Worm (Caenorhabditis elegans) whole organism, early embryonic: ENCODE results near the gene ctf-18.

Source experiments
- B0310.2 ChIP-seq: sonication (generic microtip); optimal IDR thresholded peaks from 2 replicates; lab custom pipeline; 2016; ENCODE audit warnings: mild to moderate bottlenecking, missing genetic modification characterization, missing compliant biosample characterization
- F13C5.2 ChIP-seq: sonication (generic microtip); optimal IDR thresholded peaks from 2 replicates; lab custom pipeline; 2017; ENCODE audit warnings: mild to moderate bottlenecking, missing genetic modification characterization, inconsistent platforms, missing compliant biosample characterization
- aly-1 ChIP-seq: sonication (generic microtip); optimal IDR thresholded peaks from 2 replicates; lab custom pipeline; 2016; ENCODE audit warnings: missing genetic modification characterization, missing compliant biosample characterization
- ama-1 ChIP-seq: fragments of 150-350 bp; optimal IDR thresholded peaks from 2 replicates; lab custom pipeline; 2014
- ceh-13 ChIP-seq: fragments of 200-800 bp; sonication (Bioruptor generic); optimal IDR thresholded peaks from 2 replicates; lab custom pipeline; 2018; ENCODE audit warnings: mild to moderate bottlenecking, missing genetic modification characterization, missing compliant biosample characterization
- ceh-36 ChIP-seq: sonication (generic microtip); optimal IDR thresholded peaks from 2 replicates; lab custom pipeline; 2016; ENCODE audit warnings: missing genetic modification characterization, inconsistent platforms, missing compliant biosample characterization
- ets-7 ChIP-seq: sonication (generic microtip); optimal IDR thresholded peaks from 2 replicates; lab custom pipeline; 2016; ENCODE audit warnings: missing genotype, missing genetic modification characterization, missing compliant biosample characterization
- flt-1 ChIP-seq: fragments of 200-800 bp; sonication (Bioruptor generic); IDR thresholded peaks from 2 replicates; pipeline ENCODE4 v1.3.6; 2022; ENCODE audit warnings: missing genetic modification characterization, missing compliant biosample characterization
- hmbx-1 ChIP-seq: sonication (generic microtip); optimal IDR thresholded peaks from 2 replicates; lab custom pipeline; 2016; ENCODE audit warnings: mild to moderate bottlenecking, missing genetic modification characterization, missing compliant biosample characterization
- hmg-4 ChIP-seq: fragments of 200-800 bp; sonication (Bioruptor generic); optimal IDR thresholded peaks from 2 replicates; lab custom pipeline; 2018; ENCODE audit warnings: mild to moderate bottlenecking, missing genetic modification characterization, missing compliant biosample characterization
- hnd-1 ChIP-seq: sonication (generic microtip); optimal IDR thresholded peaks from 2 replicates; lab custom pipeline; 2016; ENCODE audit warnings: missing genetic modification characterization, missing compliant biosample characterization
- pes-1 ChIP-seq: fragments of 200-800 bp; sonication (Bioruptor generic); IDR thresholded peaks from 2 replicates; pipeline ENCODE4 v1.3.6; 2022; ENCODE audit warnings: missing genetic modification reagents, missing genetic modification characterization, missing compliant biosample characterization
- scrt-1 ChIP-seq: fragments of 200-800 bp; sonication (Bioruptor generic); IDR thresholded peaks from 2 replicates; pipeline ENCODE4 v1.3.6; 2022; ENCODE audit warnings: missing genetic modification characterization, missing compliant biosample characterization
- sea-1 ChIP-seq: fragments of 200-800 bp; sonication (Bioruptor generic); conservative IDR thresholded peaks from 2 replicates; pipeline ENCODE4 v1.3.6; 2022; ENCODE audit warnings: missing genetic modification characterization, missing compliant biosample characterization
- tbx-11 ChIP-seq: fragments of 200-800 bp; sonication (Bioruptor generic); IDR thresholded peaks from 2 replicates; pipeline ENCODE4 v1.3.6; 2022; ENCODE audit warnings: missing genetic modification characterization, missing compliant biosample characterization
- tbx-37 ChIP-seq: fragments of 200-800 bp; sonication (Bioruptor generic); conservative IDR thresholded peaks from 2 replicates; pipeline ENCODE4 v1.3.6; 2022; ENCODE audit warnings: missing genetic modification reagents, missing genetic modification characterization, missing compliant biosample characterization
- tra-4 ChIP-seq: sonication (generic microtip); optimal IDR thresholded peaks from 2 replicates; lab custom pipeline; 2017; ENCODE audit warnings: missing genetic modification characterization, missing compliant biosample characterization

ctf-18 gene

ce11 chrIV:10157034-10157433 is 30.6 kb upstream of the ctf-18 start:
- TF ChIP-seq B0310.2 (tag; lab: Kevin White, UChicago): no peak
- no peak for TF ChIP-seq scrt-1 (GFP tag; lab: Robert Waterston, UW)
- no peak for TF ChIP-seq aly-1 (tag; lab: Kevin White, UChicago)
- TF ChIP-seq pes-1: no peak

ce11 chrIV:10155475-10155874 is 29.0 kb upstream of the ctf-18 start, which contains the start of gene ttr-54:
Gene ttr-54, plus strand, starts transcription at chrIV:10155775.
- no peak for TF ChIP-seq sea-1
- no peak for TF ChIP-seq tra-4 (tag; lab: Kevin White, UChicago)
- no peak for TF ChIP-seq hmbx-1
- no peak for TF ChIP-seq F13C5.2 (tag; lab: Kevin White, UChicago)
- no peak for TF ChIP-seq tbx-37 (GFP tag; lab: Robert Waterston, UW)
- TF ChIP-seq scrt-1 (GFP tag; lab: Robert Waterston, UW): no peak
- no peak for TF ChIP-seq flt-1
- TF ChIP-seq hnd-1 (tag; lab: Kevin White, UChicago): no peak
- TF ChIP-seq B0310.2 (tag; lab: Kevin White, UChicago): no peak
- TF ChIP-seq tbx-11: no peak

- no peak for TF ChIP-seq aly-1 (tag; lab: Kevin White, UChicago)
- no peak for TF ChIP-seq tbx-11
- no peak for TF ChIP-seq pes-1
- no peak for TF ChIP-seq sea-1
- TF ChIP-seq B0310.2 (tag; lab: Kevin White, UChicago): no peak
- TF ChIP-seq F13C5.2 (tag; lab: Kevin White, UChicago): no peak
- TF ChIP-seq tbx-37 (GFP tag; lab: Robert Waterston, UW): no peak
- TF ChIP-seq ama-1 (lab: Kevin White, UChicago): no peak
- no peak for TF ChIP-seq ceh-13 (GFP tag; lab: Kevin White, UChicago)
- no peak for TF ChIP-seq hmbx-1
- TF ChIP-seq hmg-4 (GFP tag; lab: Kevin White, UChicago): no peak
- no peak for TF ChIP-seq scrt-1 (GFP tag; lab: Robert Waterston, UW)
- TF ChIP-seq flt-1: no peak
These were observed 27.0 kb upstream of the ctf-18 start for ce11 chrIV:10153479-10153878.

ce11 chrIV:10151439-10151997 is 25.1 kb upstream of the ctf-18 start, which contains the start of gene copg-1:
Gene copg-1, plus strand, starts transcription at chrIV:10151947.
- TF ChIP-seq hmbx-1 (no peak), sea-1 (no peak), B0310.2 (tag; lab: Kevin White, UChicago) (no peak), F13C5.2 (tag; lab: Kevin White, UChicago) (no peak), ceh-13 (GFP tag; lab: Kevin White, UChicago) (no peak), tbx-11 (no peak), scrt-1 (GFP tag; lab: Robert Waterston, UW) (no peak), ets-7 (tag; lab: Kevin White, UChicago) (no peak), hnd-1 (tag; lab: Kevin White, UChicago) (no peak), flt-1 (no peak), tbx-37 (GFP tag; lab: Robert Waterston, UW) (no peak), pes-1 (no peak)

ce11 chrIV:10150552-10151004 is 24.1 kb upstream of the ctf-18 start, which contains the start of gene tsp-12:
Gene tsp-12, minus strand, starts transcription at chrIV:10150602.
- TF ChIP-seq sea-1: no peak
- TF ChIP-seq pes-1: no peak

ce11 chrIV:10148938-10149337 is 22.5 kb upstream of the ctf-18 start, which contains the start of gene pigs-1:
Gene pigs-1, minus strand, starts transcription at chrIV:10149038.
- TF ChIP-seq hmbx-1 (no peak), pes-1 (no peak), ceh-13 (GFP tag; lab: Kevin White, UChicago) (no peak), ets-7 (tag; lab: Kevin White, UChicago) (no peak), tbx-37 (GFP tag; lab: Robert Waterston, UW) (no peak)

ce11 chrIV:10146885-10147284 is 20.4 kb upstream of the ctf-18 start, which contains the start of gene T14G10.8:
Gene T14G10.8, minus strand, starts transcription at chrIV:10146985.
- TF ChIP-seq tbx-37 (GFP tag; lab: Robert Waterston, UW) (no peak), pes-1 (no peak), sea-1 (no peak), ceh-36 (tag; lab: Kevin White, UChicago) (no peak)

- TF ChIP-seq B0310.2 (tag; lab: Kevin White, UChicago) (no peak), tbx-37 (GFP tag; lab: Robert Waterston, UW) (no peak), scrt-1 (GFP tag; lab: Robert Waterston, UW) (no peak), aly-1 (tag; lab: Kevin White, UChicago) (no peak)
These were observed 18.5 kb upstream of the ctf-18 start for ce11 chrIV:10144909-10145308.

- TF ChIP-seq hnd-1 (tag; lab: Kevin White, UChicago) (no peak), ama-1 (lab: Kevin White, UChicago) (no peak), hmbx-1 (no peak), ets-7 (tag; lab: Kevin White, UChicago) (no peak), ceh-36 (tag; lab: Kevin White, UChicago) (no peak), sea-1 (no peak)
These were observed 18.0 kb upstream of the ctf-18 start for ce11 chrIV:10144487-10144886.
